Worm (Caenorhabditis elegans) whole organism, L4/young adult: ENCODE data around the gene irld-62.

Experiments used
- W03F9.2 ChIP-seq: fragments of 150-350 bp; optimal IDR thresholded peaks from 2 replicates; lab custom pipeline; 2014; ENCODE audit warnings: missing biosample characterization, missing genetic modification characterization
- him-1 ChIP-seq: sonication (generic microtip); optimal IDR thresholded peaks from 2 replicates; lab custom pipeline; 2016; ENCODE audit warnings: missing genotype, missing genetic modification reagents, missing genetic modification characterization, missing compliant biosample characterization

- TF ChIP-seq him-1 (tag; lab: Kevin White, UChicago) (no peak), W03F9.2 (tag; lab: Kevin White, UChicago) (no peak)
These were observed 1.9 kb upstream of the irld-62 start, which contains the start of gene srz-10 for ce11 chrV:15309011-15309410.
